Fruit fly (Drosophila melanogaster): ENCODE data around the gene Mipp1.

DNA sequence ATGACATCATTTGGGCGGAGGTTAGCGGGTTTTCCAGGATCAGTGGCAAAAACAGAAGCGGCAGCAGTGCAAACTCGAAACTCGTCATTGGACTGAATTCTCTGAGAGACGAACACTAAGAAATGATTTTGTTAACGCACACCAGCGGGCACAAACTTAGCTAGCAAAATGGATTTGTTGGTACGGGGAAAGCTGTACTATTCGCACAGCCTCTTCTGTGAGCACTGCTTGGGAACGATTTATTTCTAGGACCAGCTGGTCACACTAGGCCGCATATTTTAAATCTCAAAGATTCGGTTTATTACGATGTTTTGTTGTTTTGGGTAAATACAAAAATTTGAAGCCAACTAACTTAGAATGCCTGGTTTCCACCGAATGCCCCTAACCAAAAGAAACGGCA lies 36.0 kb upstream of the Mipp1 start, which contains the start of gene CG4098:
- TF ChIP-seq gl (tag; optimal IDR thresholded peaks at IDR 0.05) (no peak), Ets98B (GFP tag; IDR thresholded peaks at IDR 0.05) (peak; percentile 83), EcR (GFP tag; optimal IDR thresholded peaks at IDR 0.05) (no peak), Pif1A (GFP tag; optimal IDR thresholded peaks at IDR 0.05) (peak; percentile 47), CG32121 (GFP tag; IDR thresholded peaks at IDR 0.05) (peak; percentile 71), fd96Ca (GFP tag; IDR thresholded peaks at IDR 0.05) (peak; percentile 83), CG4496 (GFP tag; IDR thresholded peaks at IDR 0.05) (peak; percentile 84), rn (GFP tag; IDR thresholded peaks at IDR 0.05) (peak; percentile 55; the same call in 1 of the 2 replicates), CG12605 (GFP tag; IDR thresholded peaks at IDR 0.05) (peak; percentile 67), CG14655 (GFP tag; optimal IDR thresholded peaks at IDR 0.05) (peak; percentile 27), CG8301 (tag; optimal IDR thresholded peaks at IDR 0.05) (peak; percentile 14), CG9948 (tag; optimal IDR thresholded peaks at IDR 0.05) (no peak), Snoo (tag; optimal IDR thresholded peaks at IDR 0.05) (peak; percentile 37)

Measured in whole organism, pupa.